Worm (Caenorhabditis elegans) whole organism, mixed stage, embryonic: ENCODE data around the gene unc-62.
A peak's percentile ranks its signal among the peaks of the same experiment; 100 is the strongest.

ENCODE experiments used
- nhr-28 ChIP-seq: fragments of 150-350 bp; optimal IDR thresholded peaks from 2 replicates; lab custom pipeline; 2014; ENCODE audit warnings: missing biosample characterization, missing genetic modification characterization
- snpc-4 ChIP-seq: fragments of 150-350 bp; optimal IDR thresholded peaks from 2 replicates; lab custom pipeline; 2014; ENCODE audit warnings: missing biosample characterization, missing genetic modification characterization
- unc-39 ChIP-seq: fragments of 150-350 bp; optimal IDR thresholded peaks from 2 replicates; lab custom pipeline; 2014; ENCODE audit warnings: missing biosample characterization, missing genetic modification characterization
- unc-62 ChIP-seq: fragments of 150-350 bp; optimal IDR thresholded peaks from 2 replicates; lab custom pipeline; 2014; ENCODE audit warnings: missing biosample characterization, missing genetic modification reagents, missing genetic modification characterization

DNA sequence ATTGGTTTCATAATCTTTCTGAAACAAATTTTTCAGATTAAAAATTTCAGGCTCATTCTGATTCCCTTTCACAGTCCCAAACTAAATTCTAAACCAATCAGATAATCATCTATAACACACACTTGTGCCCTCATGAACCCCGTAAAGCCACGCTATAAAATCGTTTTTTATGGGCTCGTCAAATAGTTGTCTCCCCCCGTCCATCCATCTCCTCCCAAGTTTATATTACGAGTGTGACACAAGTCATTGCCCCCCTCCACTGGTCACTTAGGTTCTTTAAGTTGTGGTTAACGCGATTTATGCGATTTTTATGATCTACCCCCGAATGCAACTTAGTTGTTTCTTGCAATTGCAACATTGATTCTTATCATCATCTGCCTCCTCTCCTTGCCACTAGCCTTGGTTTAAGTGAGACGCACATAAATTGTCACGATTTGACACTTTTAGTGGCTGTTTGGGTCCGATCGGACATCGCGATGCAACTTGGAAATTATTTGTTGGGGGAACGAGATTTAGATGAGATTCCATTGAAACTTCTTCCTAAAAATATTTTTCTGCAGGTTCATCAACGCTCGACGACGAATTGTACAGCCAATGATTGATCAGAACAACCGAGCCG is 12.2 kb downstream of the unc-62 start:
- TF ChIP-seq unc-62 (peak; percentile 98), snpc-4 (tag; lab: Kevin White, UChicago) (no peak), nhr-28 (tag; lab: Kevin White, UChicago) (no peak), unc-39 (no peak)
